Worm (Caenorhabditis elegans) whole organism, dauer: ENCODE measurements around the gene Y2H9A.6.

Source experiments
- unc-62 ChIP-seq: sonication (generic microtip); optimal IDR thresholded peaks from 2 replicates; lab custom pipeline; 2017; ENCODE audit warnings: missing biosample characterization, missing genetic modification reagents, missing genetic modification characterization

The Y2H9A.6 gene

DNA sequence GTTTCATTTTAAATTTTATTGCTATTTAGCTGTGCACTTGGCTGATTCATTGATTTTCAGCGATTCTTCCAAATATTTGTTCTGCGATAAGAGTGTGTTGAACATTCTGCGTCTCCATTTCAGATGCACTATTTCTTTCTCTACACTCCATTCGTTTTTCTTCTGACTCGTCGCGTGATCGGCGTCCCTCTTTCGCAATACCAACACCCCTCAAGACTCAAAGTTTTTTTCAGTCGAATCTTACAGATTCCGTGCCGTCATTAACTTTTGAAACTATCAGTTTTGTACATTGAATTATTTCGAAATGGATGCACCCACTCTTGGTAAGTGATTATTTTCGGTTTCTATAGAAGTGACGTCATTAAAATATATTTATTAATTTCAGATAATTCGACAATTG lies 19.3 kb downstream of the Y2H9A.6 start, which contains the start of gene frm-10:
frm-10 (plus strand) TSS at position 234 of the 400 bp plus-strand sequence.
- TF ChIP-seq unc-62 (GFP tag; lab: Kevin White, UChicago), result no peak

DNA sequence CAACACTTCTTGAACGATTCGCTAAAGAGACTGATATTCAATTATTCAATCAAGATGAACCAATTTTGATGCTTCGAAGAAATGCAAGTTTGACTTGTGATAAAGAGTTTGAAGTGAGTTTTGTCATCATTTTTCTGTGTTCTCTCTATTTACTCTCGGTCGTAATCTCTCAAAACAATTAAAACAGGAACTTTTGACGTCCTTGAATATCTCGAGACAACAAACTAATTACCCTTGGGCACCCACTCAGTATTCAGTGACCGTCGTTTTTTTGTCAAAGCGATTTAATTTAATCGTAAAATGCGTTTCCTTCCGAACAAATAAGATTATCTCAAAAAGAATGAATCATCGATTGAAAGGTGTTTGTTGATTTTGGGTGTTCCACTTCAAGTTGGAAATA lies 20.5 kb downstream of the Y2H9A.6 start:
- TF ChIP-seq unc-62 (GFP tag; lab: Kevin White, UChicago), result no peak

DNA sequence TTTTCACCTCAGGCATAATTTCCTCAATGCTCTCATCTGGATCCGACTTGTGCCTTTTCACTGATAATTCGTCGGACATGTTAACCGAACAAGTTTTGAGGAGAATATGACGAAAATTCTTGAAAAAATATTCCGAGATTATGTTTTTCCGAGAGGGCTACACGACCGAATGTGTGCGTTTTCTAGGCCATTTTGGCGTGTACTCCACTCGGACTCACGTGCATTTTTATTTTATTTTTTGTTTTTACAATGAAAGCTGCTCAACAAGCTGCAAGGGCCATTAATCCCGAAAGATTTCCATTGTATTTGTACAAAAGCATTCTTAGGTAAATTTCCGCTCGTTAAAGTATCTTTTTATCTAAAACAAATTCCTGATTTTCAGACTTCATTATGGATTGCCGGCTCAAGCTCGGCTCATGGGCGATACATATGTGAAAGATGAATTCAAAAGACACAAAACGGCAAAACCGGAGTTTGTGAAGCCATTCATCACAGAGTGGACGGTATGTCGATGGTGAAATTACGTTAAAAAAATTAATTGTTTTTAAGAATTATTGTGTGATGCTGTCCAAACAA lies 24.6 kb downstream of the Y2H9A.6 start, which contains the start of the genes F25H9.6 and F25H9.7:
F25H9.6 (minus strand) TSS at position 172 of the 576 bp plus-strand sequence.
F25H9.7 (plus strand) TSS at position 187 of the 576 bp plus-strand sequence.
- no peak for TF ChIP-seq unc-62 (GFP tag; lab: Kevin White, UChicago)

DNA sequence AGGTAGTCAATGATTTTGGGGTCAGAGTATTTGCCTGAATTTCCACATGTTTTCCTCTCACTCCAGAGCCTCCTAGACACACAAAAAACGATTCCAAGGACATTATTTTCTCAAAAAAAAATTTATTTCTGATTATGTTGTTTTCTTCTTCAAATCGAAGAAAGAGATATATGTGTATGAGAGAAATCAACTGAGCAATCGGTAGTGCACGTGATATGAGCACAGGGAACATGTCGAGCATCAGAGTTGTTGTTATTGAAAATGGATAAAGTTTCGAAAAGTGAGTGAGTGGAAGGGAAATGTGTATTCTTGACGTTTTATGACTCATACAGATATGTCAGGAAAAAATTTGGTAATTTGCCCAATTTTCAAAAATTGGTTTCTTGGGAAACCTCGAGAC lies 28.4 kb downstream of the Y2H9A.6 start:
- TF ChIP-seq unc-62 (GFP tag; lab: Kevin White, UChicago), result no peak

ce11 chrV:13473467-13473866 lies 29.8 kb downstream of the Y2H9A.6 start, which contains the start of gene T10G3.1:
TSS of gene T10G3.1 (minus strand) at chrV:13473679.
- no peak for TF ChIP-seq unc-62 (GFP tag; lab: Kevin White, UChicago)

DNA sequence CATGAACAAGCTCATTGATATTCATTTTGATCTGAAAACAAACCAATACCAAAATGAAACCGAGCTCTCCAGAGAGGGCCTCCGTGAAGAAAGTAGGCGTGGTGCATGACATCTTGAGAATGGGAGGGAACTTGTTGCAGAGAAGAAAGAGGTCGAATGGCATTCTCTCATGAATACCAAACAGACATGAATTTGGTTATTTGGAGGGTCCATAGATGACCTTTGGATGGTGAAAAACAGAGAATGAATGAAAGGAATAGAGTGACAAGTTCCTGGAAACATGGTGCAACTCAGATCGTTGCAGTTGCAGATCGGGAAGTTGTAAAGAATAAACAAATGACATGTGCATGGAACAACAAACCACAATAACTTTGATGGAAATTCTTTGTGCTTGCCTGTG lies 32.7 kb downstream of the Y2H9A.6 start, which contains the start of gene T10G3.8:
T10G3.8 (minus strand) TSS at position 101 of the 400 bp plus-strand sequence.
- TF ChIP-seq unc-62 (GFP tag; lab: Kevin White, UChicago), result no peak

- TF ChIP-seq unc-62 (GFP tag; lab: Kevin White, UChicago), result no peak
These were observed 36.1 kb downstream of the Y2H9A.6 start, which contains the start of gene T10G3.2 for ce11 chrV:13479766-13480165. TSS of gene T10G3.2 (minus strand) at chrV:13479866.

DNA sequence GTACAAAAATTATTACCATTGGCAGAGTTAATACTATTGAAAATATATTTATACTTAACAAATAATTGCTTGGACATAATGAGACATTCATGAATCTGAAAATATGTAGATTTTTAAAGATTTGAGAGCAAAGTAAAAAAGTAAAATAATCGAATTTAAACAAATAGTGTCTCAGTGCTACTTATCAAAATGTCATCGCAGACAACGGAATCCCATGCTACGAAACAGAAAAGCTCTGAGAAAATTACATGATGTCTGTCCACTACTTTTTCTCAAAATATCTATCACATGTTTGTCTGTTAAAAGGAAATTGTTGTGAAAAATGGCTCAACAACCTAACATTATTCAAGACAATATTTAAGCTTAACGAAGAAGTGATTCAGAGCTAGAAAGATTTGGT lies 40.7 kb downstream of the Y2H9A.6 start, which contains the start of gene T10G3.4:
T10G3.4 (minus strand) TSS at position 101 of the 400 bp plus-strand sequence.
- no peak for TF ChIP-seq unc-62 (GFP tag; lab: Kevin White, UChicago)

- no peak for TF ChIP-seq unc-62 (GFP tag; lab: Kevin White, UChicago)
These were observed 42.1 kb downstream of the Y2H9A.6 start for ce11 chrV:13485732-13486131.

DNA sequence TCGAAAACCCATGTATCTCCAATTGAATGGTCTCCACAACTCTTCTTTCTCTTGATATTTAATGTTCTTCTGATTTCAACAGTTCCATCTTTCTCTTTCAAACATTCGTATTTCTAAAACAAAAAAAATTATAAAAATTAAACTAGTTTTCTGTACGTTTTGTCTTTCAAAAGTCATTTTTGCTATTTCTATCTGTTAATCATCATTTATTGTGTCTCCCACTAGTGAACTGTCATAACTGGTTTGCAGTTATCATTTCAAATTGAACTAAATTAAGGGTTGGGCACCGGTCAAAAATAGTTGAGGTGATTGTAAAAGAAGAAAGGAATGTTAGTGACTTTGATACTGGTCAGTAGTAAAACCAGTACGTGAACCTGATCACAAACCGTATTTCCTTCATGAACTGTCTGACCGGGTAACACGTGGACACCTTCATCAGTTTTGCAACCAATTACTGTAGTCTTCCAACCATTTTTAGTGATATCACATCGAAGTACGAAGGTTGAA lies 44.7 kb downstream of the Y2H9A.6 start:
- TF ChIP-seq unc-62 (GFP tag; lab: Kevin White, UChicago), result no peak

- no peak for TF ChIP-seq unc-62 (GFP tag; lab: Kevin White, UChicago)
These were observed 46.2 kb downstream of the Y2H9A.6 start, which contains the start of gene T10G3.3 for ce11 chrV:13489830-13490229. TSS of gene T10G3.3 (minus strand) at chrV:13490199.
